Fruit fly (Drosophila melanogaster): ENCODE results near the gene CG3847.

Gene CG3847

dm6 chrX:6366357-6366691 lies 19.4 kb downstream of the CG3847 start (continued):
- TF ChIP-seq sens-2 (GFP tag; IDR thresholded peaks at IDR 0.05) (peak; percentile 66), Rx (GFP tag; IDR thresholded peaks at IDR 0.05) (peak; percentile 85), prd (optimal IDR thresholded peaks at IDR 0.05) (no peak), prd (GFP tag; IDR thresholded peaks at IDR 0.05) (peak; percentile 92), CG10321 (GFP tag; IDR thresholded peaks at IDR 0.05) (peak; percentile 59; the same call in 1 of the 2 replicates), CG4707 (GFP tag; optimal IDR thresholded peaks at IDR 0.05) (peak; percentile 42), CG1792 (GFP tag; optimal IDR thresholded peaks at IDR 0.05) (peak; percentile 81), cas (GFP tag; IDR thresholded peaks at IDR 0.05) (peak; percentile 85), Usf (GFP tag; optimal IDR thresholded peaks at IDR 0.05) (peak; percentile 62), jing (GFP tag; optimal IDR thresholded peaks at IDR 0.05) (peak; percentile 70), Fer2 (tag; optimal IDR thresholded peaks at IDR 0.05) (peak; percentile 86), pfk (GFP tag; optimal IDR thresholded peaks at IDR 0.05) (no peak), CG3838 (GFP tag; optimal IDR thresholded peaks at IDR 0.05) (peak; percentile 32), fd96Cb (tag; optimal IDR thresholded peaks at IDR 0.05) (peak; percentile 76), ap (GFP tag; IDR thresholded peaks at IDR 0.05) (peak; percentile 81), Hr3 (GFP tag; optimal IDR thresholded peaks at IDR 0.05) (peak; percentile 59), Chrac-16 (GFP tag; optimal IDR thresholded peaks at IDR 0.05) (peak; percentile 77), bsh (GFP tag; optimal IDR thresholded peaks at IDR 0.05) (peak; percentile 51 to 71), CG6683 (GFP tag; optimal IDR thresholded peaks at IDR 0.05) (peak; percentile 76), NFAT (GFP tag; IDR thresholded peaks at IDR 0.05) (peak; percentile 95), CG10209 (GFP tag; optimal IDR thresholded peaks at IDR 0.05) (peak; percentile 82), CG30020 (tag; optimal IDR thresholded peaks at IDR 0.05) (no peak), CG11085 (GFP tag; IDR thresholded peaks at IDR 0.05) (peak; percentile 80), CG5953 (GFP tag; IDR thresholded peaks at IDR 0.05) (0 out of 2 replicates have a peak, but pooled peaks have one; percentile 55), fd3F (GFP tag; optimal IDR thresholded peaks at IDR 0.05) (peak; percentile 84), dmrt99B (tag; optimal IDR thresholded peaks at IDR 0.05) (peak; percentile 85), CG8290 (GFP tag; optimal IDR thresholded peaks at IDR 0.05) (no peak), CG8290 (tag; optimal IDR thresholded peaks at IDR 0.05) (peak in 1 of 2 experiments; percentile 98), ara (GFP tag; IDR thresholded peaks at IDR 0.05) (peak; percentile 73), CG3847 (GFP tag; IDR thresholded peaks at IDR 0.05) (peak; percentile 88), caup (GFP tag; optimal IDR thresholded peaks at IDR 0.05; ENCODE audit: severe bottlenecking) (peak; percentile 89), dan (GFP tag; IDR thresholded peaks at IDR 0.05) (no peak), kni (GFP tag; optimal IDR thresholded peaks at IDR 0.05) (peak; percentile 11), CG8765 (GFP tag; IDR thresholded peaks at IDR 0.05) (peak; percentile 62; the same call in 1 of the 2 replicates), D19A (tag; optimal IDR thresholded peaks at IDR 0.05) (peak; percentile 58), CG6791 (GFP tag; IDR thresholded peaks at IDR 0.05; ENCODE audit: partially characterized antibody) (no peak), twi (tag; optimal IDR thresholded peaks at IDR 0.05) (peak; percentile 41), CG31365 (tag; optimal IDR thresholded peaks at IDR 0.05) (peak; percentile 59), zen (tag; optimal IDR thresholded peaks at IDR 0.05) (peak; percentile 71), amos (GFP tag; IDR thresholded peaks at IDR 0.05; ENCODE audit: partially characterized antibody) (no peak), CG18476 (GFP tag; optimal IDR thresholded peaks at IDR 0.05) (peak; percentile 44), eyg (GFP tag; optimal IDR thresholded peaks at IDR 0.05) (peak; percentile 70), Trl (optimal IDR thresholded peaks at IDR 0.05) (no peak), Trl (GFP tag; optimal IDR thresholded peaks at IDR 0.05) (peak; percentile 83), chn (GFP tag; optimal IDR thresholded peaks at IDR 0.05) (peak; percentile 73), Oli (tag; optimal IDR thresholded peaks at IDR 0.05) (peak; percentile 82), CG32767 (GFP tag; IDR thresholded peaks at IDR 0.05) (peak; percentile 82), CG8924 (tag; optimal IDR thresholded peaks at IDR 0.05) (no peak), gro (GFP tag; optimal IDR thresholded peaks at IDR 0.05) (peak; percentile 92), fru (optimal IDR thresholded peaks at IDR 0.05) (no peak), CG13894 (tag; optimal IDR thresholded peaks at IDR 0.05) (peak; percentile 87), jigr1 (GFP tag; IDR thresholded peaks at IDR 0.05) (peak; percentile 66; the same call in 2 of the 3 replicates)
